Worm (Caenorhabditis elegans) whole organism, midembryonic: ENCODE data around the gene dod-21.

Experiments
- T22C8.4 ChIP-seq: fragments of 200-800 bp; sonication (Bioruptor generic); IDR thresholded peaks from 2 replicates; pipeline ENCODE4 v1.3.6; 2022; ENCODE audit warnings: missing genetic modification characterization, missing compliant biosample characterization
- cog-1 ChIP-seq: sonication (generic microtip); optimal IDR thresholded peaks from 2 replicates; lab custom pipeline; 2016; ENCODE audit warnings: missing genetic modification characterization, missing compliant biosample characterization
- flt-1 ChIP-seq: fragments of 200-800 bp; sonication (Bioruptor generic); IDR thresholded peaks from 2 replicates; pipeline ENCODE4 v1.3.6; 2022; ENCODE audit warnings: missing genetic modification characterization, missing compliant biosample characterization
- klf-2 ChIP-seq: fragments of 200-800 bp; sonication (Bioruptor generic); conservative IDR thresholded peaks from 2 replicates; pipeline ENCODE4 v1.3.6; 2022; ENCODE audit warnings: missing genetic modification reagents, missing genetic modification characterization, missing compliant biosample characterization
- med-1 ChIP-seq: sonication (generic microtip); optimal IDR thresholded peaks from 2 replicates; lab custom pipeline; 2017; ENCODE audit warnings: missing genetic modification characterization, mild to moderate bottlenecking, missing compliant biosample characterization, antibody characterized with exemption, missing genetic modification reagents; ENCODE audit not compliant: insufficient read depth
- ref-1 ChIP-seq: fragments of 200-800 bp; sonication (Bioruptor generic); conservative IDR thresholded peaks from 2 replicates; pipeline ENCODE4 v1.3.6; 2022; ENCODE audit warnings: missing genetic modification reagents, missing genetic modification characterization, missing compliant biosample characterization
- tab-1 ChIP-seq: fragments of 200-800 bp; sonication (Bioruptor generic); IDR thresholded peaks from 2 replicates; pipeline ENCODE4 v1.3.6; 2022; ENCODE audit warnings: missing genetic modification characterization, missing compliant biosample characterization
- ztf-23 ChIP-seq: fragments of 200-800 bp; sonication (Bioruptor generic); IDR thresholded peaks from 2 replicates; pipeline ENCODE4 v1.3.6; 2022; ENCODE audit warnings: missing genetic modification reagents, missing genetic modification characterization, missing compliant biosample characterization
- ztf-29 ChIP-seq: fragments of 200-800 bp; sonication (Bioruptor generic); IDR thresholded peaks from 2 replicates; pipeline ENCODE4 v1.3.6; 2022; ENCODE audit warnings: missing genetic modification reagents, missing genetic modification characterization, missing compliant biosample characterization

The dod-21 gene

ce11 chrIV:12960136-12960535 is 23.6 kb downstream of the dod-21 start, which contains the start of gene F55G11.7:
Gene F55G11.7 (plus strand): TSS chrIV:12960436.
- TF ChIP-seq med-1 (GFP tag; lab: Kevin White, UChicago) (no peak), ztf-23 (GFP tag; lab: Robert Waterston, UW) (no peak), ref-1 (GFP tag; lab: Robert Waterston, UW) (no peak), flt-1 (GFP tag; lab: Robert Waterston, UW) (no peak), ztf-29 (GFP tag; lab: Robert Waterston, UW) (no peak), tab-1 (GFP tag; lab: Robert Waterston, UW) (no peak), cog-1 (tag; lab: Kevin White, UChicago) (no peak), T22C8.4 (GFP tag; lab: Robert Waterston, UW) (no peak), klf-2 (GFP tag; lab: Robert Waterston, UW) (no peak)

DNA sequence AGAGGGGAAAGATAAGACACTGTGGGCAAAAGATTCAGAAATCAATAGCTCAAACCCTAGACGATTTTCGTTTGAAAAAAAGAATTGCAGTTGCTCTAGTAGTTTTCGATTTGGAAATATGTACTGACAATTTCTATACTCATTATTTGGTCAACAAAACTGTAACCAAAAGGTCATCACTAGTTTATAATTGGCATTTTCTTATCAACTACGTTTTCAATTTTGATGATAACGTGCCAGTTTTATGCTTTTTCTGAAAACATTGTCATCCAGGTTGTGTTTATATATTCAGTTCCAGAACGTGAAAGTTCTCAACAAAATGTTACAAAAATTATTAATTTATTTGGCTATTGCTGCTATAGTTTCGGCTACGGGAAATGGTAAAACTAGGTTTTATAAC is 26.0 kb downstream of the dod-21 start, which contains the start of gene F55G11.8:
F55G11.8 (plus strand) TSS at position 245 of the 400 bp plus-strand sequence.
- TF ChIP-seq ztf-29 (GFP tag; lab: Robert Waterston, UW) (no peak), tab-1 (GFP tag; lab: Robert Waterston, UW) (no peak), med-1 (GFP tag; lab: Kevin White, UChicago) (no peak), T22C8.4 (GFP tag; lab: Robert Waterston, UW) (no peak), flt-1 (GFP tag; lab: Robert Waterston, UW) (no peak), cog-1 (tag; lab: Kevin White, UChicago) (no peak), ref-1 (GFP tag; lab: Robert Waterston, UW) (no peak), klf-2 (GFP tag; lab: Robert Waterston, UW) (no peak), ztf-23 (GFP tag; lab: Robert Waterston, UW) (no peak)

ce11 chrIV:12964648-12965047 is 28.1 kb downstream of the dod-21 start:
- no peak for TF ChIP-seq ztf-23 (GFP tag; lab: Robert Waterston, UW)
- TF ChIP-seq ztf-29 (GFP tag; lab: Robert Waterston, UW), result no peak
- no peak for TF ChIP-seq cog-1 (tag; lab: Kevin White, UChicago)
- no peak for TF ChIP-seq flt-1 (GFP tag; lab: Robert Waterston, UW)

DNA sequence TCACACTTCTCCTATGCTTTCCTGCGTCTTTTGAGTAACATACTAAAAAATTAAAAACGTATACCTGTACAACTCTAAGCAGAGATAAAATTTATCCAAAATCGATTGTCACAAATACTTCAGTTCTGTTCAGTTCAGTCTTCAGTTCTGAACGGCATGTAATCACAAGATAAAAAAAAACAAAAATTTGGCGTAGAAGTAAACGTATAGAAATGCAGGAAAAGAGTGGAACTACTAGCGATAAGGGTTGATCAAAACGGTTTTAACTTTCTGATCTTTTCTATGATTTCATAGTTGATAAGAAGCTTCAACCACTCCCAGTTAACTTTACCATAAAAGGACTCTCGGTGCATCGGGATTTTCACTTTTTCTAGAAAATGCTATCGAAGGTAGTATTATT is 28.5 kb downstream of the dod-21 start, which contains the start of gene dod-22:
dod-22 (plus strand) TSS at position 301 of the 400 bp plus-strand sequence.
- TF ChIP-seq klf-2 (GFP tag; lab: Robert Waterston, UW), result no peak
- TF ChIP-seq T22C8.4 (GFP tag; lab: Robert Waterston, UW), result no peak
- no peak for TF ChIP-seq ref-1 (GFP tag; lab: Robert Waterston, UW)
- no peak for TF ChIP-seq cog-1 (tag; lab: Kevin White, UChicago)
- no peak for TF ChIP-seq tab-1 (GFP tag; lab: Robert Waterston, UW)
- TF ChIP-seq ztf-29 (GFP tag; lab: Robert Waterston, UW), result no peak
- TF ChIP-seq flt-1 (GFP tag; lab: Robert Waterston, UW), result no peak

- no peak for TF ChIP-seq tab-1 (GFP tag; lab: Robert Waterston, UW)
- no peak for TF ChIP-seq klf-2 (GFP tag; lab: Robert Waterston, UW)
These were observed 30.8 kb downstream of the dod-21 start for ce11 chrIV:12967303-12967702.

DNA sequence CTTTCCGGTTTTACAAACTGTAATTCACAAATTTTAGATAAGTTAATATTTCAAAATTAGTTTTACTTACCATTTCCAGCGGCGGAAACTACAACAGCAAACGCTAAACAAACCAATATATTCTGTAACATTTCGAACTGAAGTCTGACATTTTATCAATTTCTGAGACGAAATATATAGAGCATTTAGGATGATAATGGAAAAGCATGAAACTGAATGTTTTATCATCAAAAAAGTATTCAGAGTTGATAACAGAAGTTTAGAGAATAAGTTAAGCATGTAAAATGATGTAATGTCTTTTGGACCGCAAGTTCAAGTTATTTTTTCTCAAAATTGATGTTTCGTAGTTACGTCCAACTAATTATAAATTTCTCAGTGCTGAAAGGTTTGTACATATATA is 32.6 kb downstream of the dod-21 start, which contains the start of gene F55G11.2:
F55G11.2 (minus strand) TSS at position 149 of the 400 bp plus-strand sequence.
- TF ChIP-seq flt-1 (GFP tag; lab: Robert Waterston, UW) (no peak), klf-2 (GFP tag; lab: Robert Waterston, UW) (no peak), ref-1 (GFP tag; lab: Robert Waterston, UW) (no peak), cog-1 (tag; lab: Kevin White, UChicago) (no peak), T22C8.4 (GFP tag; lab: Robert Waterston, UW) (no peak), med-1 (GFP tag; lab: Kevin White, UChicago) (no peak), ztf-29 (GFP tag; lab: Robert Waterston, UW) (no peak), tab-1 (GFP tag; lab: Robert Waterston, UW) (no peak), ztf-23 (GFP tag; lab: Robert Waterston, UW) (no peak)

- TF ChIP-seq ztf-23 (GFP tag; lab: Robert Waterston, UW) (no peak), ztf-29 (GFP tag; lab: Robert Waterston, UW) (no peak), tab-1 (GFP tag; lab: Robert Waterston, UW) (no peak), ref-1 (GFP tag; lab: Robert Waterston, UW) (no peak), klf-2 (GFP tag; lab: Robert Waterston, UW) (no peak), flt-1 (GFP tag; lab: Robert Waterston, UW) (no peak), cog-1 (tag; lab: Kevin White, UChicago) (no peak), med-1 (GFP tag; lab: Kevin White, UChicago) (no peak), T22C8.4 (GFP tag; lab: Robert Waterston, UW) (no peak)
These were observed 35.5 kb downstream of the dod-21 start for ce11 chrIV:12971994-12972520.

ce11 chrIV:12972780-12973179 is 36.2 kb downstream of the dod-21 start:
- no peak for TF ChIP-seq med-1 (GFP tag; lab: Kevin White, UChicago)

- TF ChIP-seq T22C8.4 (GFP tag; lab: Robert Waterston, UW) (no peak), ztf-23 (GFP tag; lab: Robert Waterston, UW) (no peak), klf-2 (GFP tag; lab: Robert Waterston, UW) (no peak), ref-1 (GFP tag; lab: Robert Waterston, UW) (no peak), ztf-29 (GFP tag; lab: Robert Waterston, UW) (no peak), flt-1 (GFP tag; lab: Robert Waterston, UW) (no peak), tab-1 (GFP tag; lab: Robert Waterston, UW) (no peak), med-1 (GFP tag; lab: Kevin White, UChicago) (no peak), cog-1 (tag; lab: Kevin White, UChicago) (no peak)
These were observed 36.8 kb downstream of the dod-21 start, which contains the start of gene F55G11.4 for ce11 chrIV:12973336-12973735. Gene F55G11.4 (plus strand): TSS chrIV:12973624.
